Worm (Caenorhabditis elegans) whole organism, late embryonic: ENCODE results near the gene rab-6.1.

Experiments
- K09A11.1 ChIP-seq: sonication (generic microtip); optimal IDR thresholded peaks from 2 replicates; lab custom pipeline; 2017; ENCODE audit warnings: antibody characterized with exemption, mild to moderate bottlenecking, missing genetic modification characterization, missing compliant biosample characterization; ENCODE audit not compliant: insufficient read depth
- ama-1 ChIP-seq: fragments of 150-350 bp; optimal IDR thresholded peaks from 2 replicates; lab custom pipeline; 2014
- fkh-10 ChIP-seq: fragments of 150-350 bp; optimal IDR thresholded peaks from 2 replicates; lab custom pipeline; 2014; ENCODE audit warnings: missing biosample characterization, missing genetic modification reagents, missing genetic modification characterization
- hlh-30 ChIP-seq: sonication (generic microtip); optimal IDR thresholded peaks from 2 replicates; lab custom pipeline; 2017; ENCODE audit warnings: antibody characterized with exemption, missing genetic modification characterization, missing compliant biosample characterization; ENCODE audit not compliant: insufficient read depth
- ref-2 ChIP-seq: sonication (generic microtip); optimal IDR thresholded peaks from 2 replicates; lab custom pipeline; 2016; ENCODE audit warnings: missing genetic modification characterization, missing compliant biosample characterization
- unc-55 ChIP-seq: sonication (generic microtip); optimal IDR thresholded peaks from 2 replicates; lab custom pipeline; 2017; ENCODE audit warnings: missing biosample characterization, missing genetic modification reagents, missing genetic modification characterization

- no peak for TF ChIP-seq K09A11.1 (tag; lab: Kevin White, UChicago)
- no peak for TF ChIP-seq ama-1 (lab: Kevin White, UChicago)
- no peak for TF ChIP-seq unc-55 (GFP tag; lab: Kevin White, UChicago)
- TF ChIP-seq hlh-30 (tag; lab: Kevin White, UChicago), result no peak
- no peak for TF ChIP-seq ref-2
- TF ChIP-seq fkh-10 (GFP tag; lab: Kevin White, UChicago), result no peak
Observed at ce11 chrIII:8980892-8981291, 24.9 kb downstream of the rab-6.1 start.
